Fruit fly (Drosophila melanogaster): Measurements from ENCODE around the gene sloth1.

DNA sequence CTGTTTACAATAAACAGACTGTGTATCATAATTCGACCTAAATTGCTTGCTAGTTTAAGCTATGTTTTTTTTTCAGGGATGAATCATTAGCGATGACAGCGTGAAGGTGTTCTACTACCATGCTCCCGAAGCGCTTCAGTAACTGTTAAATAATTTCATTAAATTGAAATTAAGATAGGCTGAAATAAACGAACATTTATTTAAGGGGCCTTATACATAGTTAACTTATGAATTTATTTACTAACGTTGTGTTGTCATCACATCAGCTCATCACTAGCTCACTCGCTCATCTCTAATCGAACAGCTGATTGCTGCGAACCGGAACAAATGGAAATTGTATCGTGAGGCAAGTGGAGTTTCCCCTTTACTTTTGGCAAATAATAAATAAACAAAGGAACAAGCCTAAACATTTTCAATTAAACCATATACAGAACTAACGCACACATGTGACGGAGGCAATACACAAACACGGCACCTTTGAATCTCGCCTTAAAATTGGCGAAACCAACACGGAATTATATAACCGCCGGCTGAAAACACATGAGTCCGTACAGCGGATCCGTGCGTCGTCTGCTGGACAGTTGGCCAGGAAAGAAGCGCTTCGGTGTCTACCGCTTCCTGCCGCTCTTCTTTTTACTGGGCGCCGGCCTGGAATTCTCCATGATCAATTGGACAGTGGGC, at the start of gene sloth1, which contains the start of the genes cm and sloth2:
- TF ChIP-seq psq (optimal IDR thresholded peaks at IDR 0.05) (no peak), h (optimal IDR thresholded peaks at IDR 0.05) (no peak), insv (optimal IDR thresholded peaks at IDR 0.05) (no peak), Sin3A (optimal IDR thresholded peaks at IDR 0.05) (no peak)
